Worm (Caenorhabditis elegans): ENCODE results near the gene Y56A3A.6.

Gene Y56A3A.6

ce11 chrIII:11870009-11870408 is 8.6 kb downstream of the Y56A3A.6 start (continued):
- TF ChIP-seq dpl-1 (GFP tag; optimal IDR thresholded peaks at IDR 0.05) (peak; percentile 75), set-16 (GFP tag; IDR thresholded peaks at IDR 0.05) (peak; percentile 21; the same call in 1 of the 2 replicates), hlh-30 (tag; optimal IDR thresholded peaks at IDR 0.05; ENCODE audit: insufficient read depth) (peak; percentile 86), duxl-1 (tag; optimal IDR thresholded peaks at IDR 0.05; ENCODE audit: poor library complexity) (peak; percentile 63), F10B5.3 (tag; optimal IDR thresholded peaks at IDR 0.05) (no peak), hif-1 (tag; optimal IDR thresholded peaks at IDR 0.05) (peak in 1 of 2 experiments; percentile 90), nhr-77 (tag; optimal IDR thresholded peaks at IDR 0.05) (peak; percentile 74), unc-39 (tag; optimal IDR thresholded peaks at IDR 0.05) (no peak), nhr-102 (tag; optimal IDR thresholded peaks at IDR 0.05) (peak; percentile 34), zag-1 (tag; optimal IDR thresholded peaks at IDR 0.05) (no peak), madf-9 (GFP tag; conservative IDR thresholded peaks at IDR 0.05) (peak; percentile 65), jun-1 (tag; optimal IDR thresholded peaks at IDR 0.05) (peak; percentile 9), snpc-4 (tag; optimal IDR thresholded peaks at IDR 0.05) (peak; percentile 61), daf-12 (tag; optimal IDR thresholded peaks at IDR 0.05) (no peak), unc-130 (GFP tag; optimal IDR thresholded peaks at IDR 0.05) (no peak), spr-1 (tag; optimal IDR thresholded peaks at IDR 0.05) (peak; percentile 50), dmd-6 (GFP tag; IDR thresholded peaks at IDR 0.05) (peak; percentile 84), egl-43 (GFP tag; IDR thresholded peaks at IDR 0.05) (0 out of 2 replicates have a peak, but pooled peaks have one; percentile 23), tra-1 (GFP tag; IDR thresholded peaks at IDR 0.05) (peak; percentile 55; the same call in 1 of the 2 replicates), pqm-1 (tag; optimal IDR thresholded peaks at IDR 0.05) (peak; percentile 27), mep-1 (tag; optimal IDR thresholded peaks at IDR 0.05) (peak; percentile 92), rbr-2 (tag; optimal IDR thresholded peaks at IDR 0.05) (peak; percentile 83), daf-16 (GFP tag; optimal IDR thresholded peaks at IDR 0.05) (peak; percentile 40 to 88), daf-16 (tag; optimal IDR thresholded peaks at IDR 0.05) (peak; percentile 99), spr-3 (GFP tag; optimal IDR thresholded peaks at IDR 0.05) (peak; percentile 43), nhr-48 (tag; optimal IDR thresholded peaks at IDR 0.05) (peak; percentile 25), egl-27 (tag; optimal IDR thresholded peaks at IDR 0.05) (no peak), nhr-11 (tag; optimal IDR thresholded peaks at IDR 0.05) (peak; percentile 87), mdl-1 (tag; optimal IDR thresholded peaks at IDR 0.05) (peak in 1 of 2 experiments; percentile 74), unc-62 (GFP tag; optimal IDR thresholded peaks at IDR 0.05 in 1 of 2) (peak in 1 of 2 experiments; percentile 48), unc-62 (tag; optimal IDR thresholded peaks at IDR 0.05) (no peak), pha-4 (GFP tag; IDR thresholded peaks at IDR 0.05) (peak; percentile 67), pha-4 (tag; optimal IDR thresholded peaks at IDR 0.05) (peak; percentile 96), ceh-28 (tag; optimal IDR thresholded peaks at IDR 0.05) (no peak), zip-11 (GFP tag; IDR thresholded peaks at IDR 0.05) (no peak), ctbp-1 (GFP tag; IDR thresholded peaks at IDR 0.05) (0 out of 2 replicates have a peak, but pooled peaks have one; percentile 35), arid-1 (GFP tag; conservative IDR thresholded peaks at IDR 0.05) (peak; percentile 60; the same call in 1 of the 2 replicates), vab-7 (GFP tag; IDR thresholded peaks at IDR 0.05) (0 out of 2 replicates have a peak, but pooled peaks have one; percentile 32), F44E2.7 (GFP tag; IDR thresholded peaks at IDR 0.05) (no peak), lin-13 (GFP tag; optimal IDR thresholded peaks at IDR 0.05) (peak; percentile 84), F37D6.2 (tag; optimal IDR thresholded peaks at IDR 0.05) (peak; percentile 60)

- TF ChIP-seq unc-130 (GFP tag; optimal IDR thresholded peaks at IDR 0.05) (peak; percentile 61), nhr-6 (tag; optimal IDR thresholded peaks at IDR 0.05) (no peak), F49E8.2 (tag; optimal IDR thresholded peaks at IDR 0.05; ENCODE audit: borderline replicate concordance) (peak; percentile 92), lin-38 (GFP tag; IDR thresholded peaks at IDR 0.05) (0 out of 2 replicates have a peak, but pooled peaks have one; percentile 25)
Observed at ce11 chrIII:11869231-11869912, 9.2 kb downstream of the Y56A3A.6 start, which contains the start of gene taf-12. Gene taf-12, minus strand, starts transcription at chrIII:11869281.

Data from whole organism, L4 larva.